Fruit fly (Drosophila melanogaster): ENCODE results near the gene CG18661.

DNA sequence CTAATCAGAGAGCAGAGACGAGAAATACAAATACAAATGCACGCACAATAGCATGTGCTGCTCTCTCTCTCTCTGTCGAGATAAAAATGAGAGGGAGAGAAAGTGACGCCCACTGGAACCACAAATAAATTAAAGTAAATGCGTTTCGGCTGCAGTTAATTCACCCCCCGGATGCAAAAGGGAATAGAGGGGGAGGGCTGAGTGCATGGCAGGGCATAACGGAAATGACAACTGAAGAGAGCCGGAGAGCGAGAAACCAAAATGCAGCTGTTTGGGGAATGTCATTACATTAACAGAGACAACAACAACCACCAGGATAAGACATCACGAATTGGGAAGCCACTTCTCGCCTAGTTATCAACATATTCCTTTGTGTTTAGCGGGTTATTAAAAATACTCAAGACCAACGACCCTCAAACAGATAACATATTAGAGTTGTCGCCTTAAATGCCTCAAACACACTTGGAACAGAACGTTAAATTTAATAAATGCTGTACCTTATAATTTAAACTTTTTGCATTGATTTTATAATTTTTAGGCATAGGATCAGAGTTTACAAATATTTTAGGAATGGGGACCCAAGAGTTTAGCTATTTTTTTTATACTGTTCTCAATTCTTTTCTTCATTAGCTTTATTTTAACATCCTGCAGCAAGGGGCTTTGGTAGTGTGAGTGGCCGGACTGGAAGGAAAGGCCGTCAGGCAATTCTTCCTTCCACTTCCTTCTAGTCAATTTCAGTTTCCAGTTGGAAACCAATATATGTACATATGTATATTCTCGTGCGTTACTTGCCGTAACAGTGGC lies 47.3 kb upstream of the CG18661 start:
- TF ChIP-seq CG8478 (optimal IDR thresholded peaks at IDR 0.05) = no peak
- no peak for TF ChIP-seq CTCF (optimal IDR thresholded peaks at IDR 0.05)
